Fruit fly (Drosophila melanogaster): ENCODE results near the gene Hs3st-B.

Hs3st-B gene

dm6 chrX:19261528-19262102, 13.2 kb downstream of the Hs3st-B start, which contains the start of gene Vav (continued):
- TF ChIP-seq CG6854 (GFP tag; optimal IDR thresholded peaks at IDR 0.05) (peak; percentile 1), Tbp (GFP tag; optimal IDR thresholded peaks at IDR 0.05) (no peak), CG9817 (tag; optimal IDR thresholded peaks at IDR 0.05) (no peak), CG10147 (GFP tag; optimal IDR thresholded peaks at IDR 0.05) (no peak), kay (GFP tag; optimal IDR thresholded peaks at IDR 0.05) (no peak), Camta (GFP tag; optimal IDR thresholded peaks at IDR 0.05) (no peak), ham (GFP tag; IDR thresholded peaks at IDR 0.05) (0 out of 2 replicates have a peak, but pooled peaks have one; percentile 10), CG8765 (GFP tag; IDR thresholded peaks at IDR 0.05) (no peak), CG9609 (GFP tag; optimal IDR thresholded peaks at IDR 0.05) (no peak), org-1 (GFP tag; optimal IDR thresholded peaks at IDR 0.05) (no peak), CG12744 (GFP tag; optimal IDR thresholded peaks at IDR 0.05) (no peak), CG12299 (tag; optimal IDR thresholded peaks at IDR 0.05) (peak; percentile 18), stc (GFP tag; IDR thresholded peaks at IDR 0.05) (no peak), CG5953 (GFP tag; IDR thresholded peaks at IDR 0.05) (no peak), Antp (GFP tag; optimal IDR thresholded peaks at IDR 0.05) (no peak), MTF-1 (GFP tag; optimal IDR thresholded peaks at IDR 0.05; ENCODE audit: borderline replicate concordance) (peak; percentile 34), CG8944 (GFP tag; optimal IDR thresholded peaks at IDR 0.05) (no peak), Atf3 (GFP tag; optimal IDR thresholded peaks at IDR 0.05) (no peak), otp (GFP tag; IDR thresholded peaks at IDR 0.05) (no peak), bbx (GFP tag; IDR thresholded peaks at IDR 0.05; ENCODE audit: partially characterized antibody) (peak; percentile 46), Aef1 (GFP tag; IDR thresholded peaks at IDR 0.05) (no peak), CG11695 (GFP tag; IDR thresholded peaks at IDR 0.05) (no peak), tll (GFP tag; optimal IDR thresholded peaks at IDR 0.05) (no peak), Sox102F (GFP tag; optimal IDR thresholded peaks at IDR 0.05) (no peak), prd (optimal IDR thresholded peaks at IDR 0.05) (no peak), prd (GFP tag; IDR thresholded peaks at IDR 0.05) (0 out of 3 replicates have a peak, but pooled peaks have one; percentile 4), sob (GFP tag; IDR thresholded peaks at IDR 0.05) (peak; percentile 38; the same call in 1 of the 2 replicates), Elba2 (GFP tag; optimal IDR thresholded peaks at IDR 0.05) (no peak), CG31388 (GFP tag; optimal IDR thresholded peaks at IDR 0.05) (no peak), CrebB (tag; optimal IDR thresholded peaks at IDR 0.05) (peak; percentile 40), CG10431 (GFP tag; optimal IDR thresholded peaks at IDR 0.05) (no peak), CG7963 (GFP tag; IDR thresholded peaks at IDR 0.05; ENCODE audit: partially characterized antibody) (peak; percentile 20; the same call in 1 of the 3 replicates), Lpt (GFP tag; optimal IDR thresholded peaks at IDR 0.05) (no peak), CG6272 (GFP tag; IDR thresholded peaks at IDR 0.05) (no peak), CG18599 (GFP tag; optimal IDR thresholded peaks at IDR 0.05) (no peak), HmgZ (tag; optimal IDR thresholded peaks at IDR 0.05) (peak; percentile 3), Dp (GFP tag; optimal IDR thresholded peaks at IDR 0.05) (peak; percentile 9), Stat92E (GFP tag; optimal IDR thresholded peaks at IDR 0.05) (no peak), ind (GFP tag; optimal IDR thresholded peaks at IDR 0.05) (no peak), pnt (GFP tag; optimal IDR thresholded peaks at IDR 0.05) (no peak), CG15696 (tag; optimal IDR thresholded peaks at IDR 0.05) (no peak), ATbp (GFP tag; optimal IDR thresholded peaks at IDR 0.05) (no peak), CG8281 (tag; optimal IDR thresholded peaks at IDR 0.05) (no peak), wek (GFP tag; optimal IDR thresholded peaks at IDR 0.05) (peak; percentile 22), psq (GFP tag; optimal IDR thresholded peaks at IDR 0.05) (no peak), NC2α (GFP tag; optimal IDR thresholded peaks at IDR 0.05) (no peak), CG9797 (GFP tag; optimal IDR thresholded peaks at IDR 0.05) (peak; percentile 29), CG6254 (GFP tag; optimal IDR thresholded peaks at IDR 0.05) (no peak), CG14710 (tag; optimal IDR thresholded peaks at IDR 0.05) (peak; percentile 24), Optix (GFP tag; IDR thresholded peaks at IDR 0.05) (no peak)
